Worm (Caenorhabditis elegans): ENCODE measurements around the gene C27H5.2.
A peak's percentile ranks its signal among the peaks of the same experiment; 100 is the strongest.

The C27H5.2 gene

DNA sequence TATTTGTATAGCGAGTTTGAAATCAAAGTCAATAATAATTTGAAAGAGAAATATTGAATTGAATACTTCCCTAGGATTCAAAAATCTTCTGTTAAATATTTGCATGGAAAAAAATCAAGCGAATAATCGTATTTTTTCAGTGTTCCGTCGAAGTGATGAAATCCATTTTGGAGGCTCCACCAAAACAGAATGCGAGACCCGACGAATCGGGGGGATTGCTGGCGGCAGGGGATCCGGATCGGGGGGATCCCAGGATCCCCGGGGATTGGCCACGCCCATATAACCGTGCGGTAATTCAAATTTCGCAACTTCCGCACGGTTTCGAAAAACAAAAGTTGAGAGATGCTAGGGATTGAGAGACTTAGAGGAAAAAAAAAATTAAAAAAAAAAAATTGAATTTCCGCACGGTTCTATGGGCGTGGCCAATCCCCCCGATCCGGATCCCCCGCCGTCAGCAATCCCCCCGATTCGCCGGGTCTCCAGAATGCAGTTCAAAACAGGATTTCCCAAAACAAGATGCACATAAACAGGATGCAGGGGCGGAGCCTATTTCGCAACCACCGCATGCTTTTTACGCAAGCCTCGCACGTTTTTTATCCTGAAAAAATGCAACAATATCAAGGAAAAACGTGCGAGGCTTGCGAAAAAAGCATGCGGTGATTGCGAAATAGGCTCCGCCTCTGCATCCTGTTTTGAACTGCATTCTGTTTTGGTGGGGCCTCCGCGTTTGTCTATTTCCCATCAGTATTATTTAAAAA, 32.5 kb upstream of the C27H5.2 start, which contains the start of gene F10E7.11 (continued):
- no peak for TF ChIP-seq mel-28 (tag; optimal IDR thresholded peaks at IDR 0.05; ENCODE audit: borderline replicate concordance)
- no peak for TF ChIP-seq repo-1 (tag; optimal IDR thresholded peaks at IDR 0.05)
- no peak for TF ChIP-seq attf-6 (GFP tag; IDR thresholded peaks at IDR 0.05)
- no peak for TF ChIP-seq sdz-38 (tag; optimal IDR thresholded peaks at IDR 0.05)
- no peak for TF ChIP-seq ceh-58 (GFP tag; IDR thresholded peaks at IDR 0.05)
- TF ChIP-seq sea-2 (GFP tag; IDR thresholded peaks at IDR 0.05), result no peak
- no peak for TF ChIP-seq madf-10 (tag; optimal IDR thresholded peaks at IDR 0.05)
- no peak for TF ChIP-seq pha-4 (tag; optimal IDR thresholded peaks at IDR 0.05)
- TF ChIP-seq tbx-9 (tag; optimal IDR thresholded peaks at IDR 0.05; ENCODE audit: borderline replicate concordance), result no peak
- TF ChIP-seq aptf-2 (GFP tag; conservative IDR thresholded peaks at IDR 0.05), result 0 out of 2 replicates have a peak, but pooled peaks have one; percentile 40
- no peak for TF ChIP-seq nhr-179 (tag; optimal IDR thresholded peaks at IDR 0.05)
- no peak for TF ChIP-seq F49E8.2 (tag; optimal IDR thresholded peaks at IDR 0.05; ENCODE audit: insufficient read depth)
- peak; percentile 9 for TF ChIP-seq rpc-1 (optimal IDR thresholded peaks at IDR 0.05)
- TF ChIP-seq rpc-1 (tag; optimal IDR thresholded peaks at IDR 0.05), result no peak
- TF ChIP-seq unc-62 (GFP tag; optimal IDR thresholded peaks at IDR 0.05), result no peak
- no peak for TF ChIP-seq nfya-2 (GFP tag; IDR thresholded peaks at IDR 0.05)
- TF ChIP-seq sptf-2 (GFP tag; optimal IDR thresholded peaks at IDR 0.05), result no peak
- no peak for TF ChIP-seq ceh-27 (GFP tag; optimal IDR thresholded peaks at IDR 0.05)
- TF ChIP-seq hmg-1.2 (GFP tag; IDR thresholded peaks at IDR 0.05), result peak; percentile 7; the same call in 1 of the 2 replicates
- no peak for TF ChIP-seq snpc-4 (GFP tag; optimal IDR thresholded peaks at IDR 0.05)
- TF ChIP-seq snpc-4 (tag; optimal IDR thresholded peaks at IDR 0.05), result peak in 2 of 4 experiments; percentile 33 to 34
- TF ChIP-seq B0336.3 (GFP tag; IDR thresholded peaks at IDR 0.05), result peak; percentile 34; the same call in 1 of the 2 replicates
- no peak for TF ChIP-seq Y53F4B.3 (GFP tag; IDR thresholded peaks at IDR 0.05)
- TF ChIP-seq F37B4.10 (GFP tag; IDR thresholded peaks at IDR 0.05), result no peak
- no peak for TF ChIP-seq F39B2.1 (GFP tag; IDR thresholded peaks at IDR 0.05)
- no peak; the same call in 1 of the 2 replicates for TF ChIP-seq madf-3 (GFP tag; IDR thresholded peaks at IDR 0.05)
- no peak for TF ChIP-seq lag-1 (GFP tag; IDR thresholded peaks at IDR 0.05)
- no peak; the same call in 1 of the 2 replicates for TF ChIP-seq ekl-4 (GFP tag; IDR thresholded peaks at IDR 0.05)
- no peak for TF ChIP-seq nfyb-1 (GFP tag; IDR thresholded peaks at IDR 0.05)
- no peak for TF ChIP-seq K12H6.12 (tag; optimal IDR thresholded peaks at IDR 0.05)
- no peak for TF ChIP-seq egl-18 (GFP tag; IDR thresholded peaks at IDR 0.05)
- no peak for TF ChIP-seq mes-4 (tag; optimal IDR thresholded peaks at IDR 0.05)
- peak; percentile 65; the same call in 1 of the 2 replicates for TF ChIP-seq pbrm-1 (GFP tag; IDR thresholded peaks at IDR 0.05)
- peak; percentile 63 for TF ChIP-seq ceh-100 (GFP tag; IDR thresholded peaks at IDR 0.05)
- TF ChIP-seq ztf-26 (tag; optimal IDR thresholded peaks at IDR 0.05), result no peak
- TF ChIP-seq K11D2.4 (GFP tag; IDR thresholded peaks at IDR 0.05), result peak; percentile 58; the same call in 1 of the 2 replicates
- no peak for TF ChIP-seq tbp1 (GFP tag; optimal IDR thresholded peaks at IDR 0.05)
- TF ChIP-seq F33H1.4 (GFP tag; IDR thresholded peaks at IDR 0.05), result no peak
- TF ChIP-seq ztf-6 (GFP tag; IDR thresholded peaks at IDR 0.05), result no peak
- no peak for TF ChIP-seq atf-7 (tag; optimal IDR thresholded peaks at IDR 0.05)
- TF ChIP-seq B0019.2 (GFP tag; conservative IDR thresholded peaks at IDR 0.05), result no peak
- TF ChIP-seq ama-1 (optimal IDR thresholded peaks at IDR 0.05), result no peak
- TF ChIP-seq ama-1 (GFP tag; optimal IDR thresholded peaks at IDR 0.05), result no peak
- no peak for TF ChIP-seq ets-4 (GFP tag; optimal IDR thresholded peaks at IDR 0.05)
- TF ChIP-seq him-1 (tag; optimal IDR thresholded peaks at IDR 0.05), result no peak
- no peak for TF ChIP-seq nfya-1 (tag; optimal IDR thresholded peaks at IDR 0.05; ENCODE audit: borderline replicate concordance, insufficient read depth)
- no peak for TF ChIP-seq aptf-3 (GFP tag; IDR thresholded peaks at IDR 0.05)
- TF ChIP-seq mcd-1 (GFP tag; IDR thresholded peaks at IDR 0.05), result peak; percentile 78
- TF ChIP-seq die-1 (tag; optimal IDR thresholded peaks at IDR 0.05), result no peak
- no peak for TF ChIP-seq cebp-2 (GFP tag; IDR thresholded peaks at IDR 0.05)

All from whole organism, young adult.